Worm (Caenorhabditis elegans) whole organism, L4 larva: Measurements from ENCODE around the gene T01C8.3.

Experiments
- fkh-10 ChIP-seq: fragments of 150-350 bp; optimal IDR thresholded peaks from 2 replicates; lab custom pipeline; 2014; ENCODE audit warnings: missing biosample characterization, missing genetic modification reagents, missing genetic modification characterization
- hlh-30 ChIP-seq: sonication (generic microtip); optimal IDR thresholded peaks from 2 replicates; lab custom pipeline; 2017; ENCODE audit warnings: antibody characterized with exemption, mild to moderate bottlenecking, missing genetic modification characterization, missing compliant biosample characterization; ENCODE audit not compliant: insufficient read depth
- nhr-237 ChIP-seq: sonication (generic microtip); optimal IDR thresholded peaks from 2 replicates; lab custom pipeline; 2017; ENCODE audit warnings: missing biosample characterization, missing genetic modification characterization
- pqm-1 ChIP-seq: sonication (generic microtip); optimal IDR thresholded peaks from 2 replicates; lab custom pipeline; 2017; ENCODE audit warnings: missing biosample characterization, missing genetic modification characterization

DNA sequence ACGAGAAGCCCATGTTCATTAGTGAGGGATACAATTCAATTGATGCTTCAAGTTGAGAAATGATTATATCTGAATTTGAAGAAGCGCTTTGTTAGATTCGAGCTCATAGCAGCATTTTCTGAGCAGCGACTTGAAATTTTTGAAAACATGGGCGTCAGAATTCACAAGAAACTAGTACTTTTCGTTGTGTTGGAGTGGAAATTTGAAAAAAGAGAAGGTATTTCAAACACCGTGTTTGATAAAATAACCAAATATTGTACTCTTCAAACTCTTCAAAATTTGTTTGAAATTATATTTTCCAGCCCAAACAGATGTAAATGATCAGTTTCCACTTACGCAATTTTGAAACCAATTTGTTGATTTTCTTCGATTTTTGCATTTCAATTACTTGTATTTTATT is 38.1 kb downstream of the T01C8.3 start, which contains the start of gene C10E2.2:
- TF ChIP-seq hlh-30 (tag; lab: Kevin White, UChicago) (no peak), pqm-1 (tag; lab: Kevin White, UChicago) (no peak), fkh-10 (no peak), nhr-237 (tag; lab: Kevin White, UChicago) (no peak)
